Fruit fly (Drosophila melanogaster) whole organism: ENCODE results near the gene Rpt6.

Experiments used
- CG8478 ChIP-seq: fragments of >200 bp; optimal IDR thresholded peaks from 2 replicates; lab custom pipeline; 2018; ENCODE audit warnings: inconsistent platforms
- EcR ChIP-seq, 2 experiments: fragments of >200 bp; optimal IDR thresholded peaks; 2 replicates each; lab custom pipeline; 2017; ENCODE audit warnings: missing biosample characterization in 2 of 2, missing genetic modification characterization in 2 of 2, missing genetic modification reagents in 2 of 2
- pan ChIP-seq: fragments of >200 bp; optimal IDR thresholded peaks from 2 replicates; lab custom pipeline; 2017
- psq ChIP-seq: fragments of >200 bp; optimal IDR thresholded peaks from 2 replicates; lab custom pipeline; 2017

dm6 chrX:21323171-21323695, 7.4 kb downstream of the Rpt6 start:
- TF ChIP-seq psq (no peak), pan (no peak), EcR (GFP tag; optimal IDR thresholded peaks at IDR 0.05; lab: Kevin White, UChicago) (no peak), CG8478 (no peak)
